Fruit fly (Drosophila melanogaster) S2 (cell line): Measurements from ENCODE around the gene CG5273.

Source experiments
- CG8478 ChIP-seq: fragments of >200 bp; optimal IDR thresholded peaks from 2 replicates; lab custom pipeline; 2018
- CTCF ChIP-seq, 2 experiments: fragments of >200 bp; optimal IDR thresholded peaks; 2 replicates each; lab custom pipeline; 2018

The CG5273 gene

dm6 chrX:758892-759621, at the start of gene CG5273:
CG5273 (plus strand) TSS chrX:759594.
- TF ChIP-seq CTCF (optimal IDR thresholded peaks at IDR 0.05; lab: Kevin White, UChicago) (peak; percentile 60 to 68), CG8478 (lab: Kevin White, UChicago) (no peak)

dm6 chrX:710914-711313, 48.5 kb upstream of the CG5273 start:
- no peak for TF ChIP-seq CTCF (optimal IDR thresholded peaks at IDR 0.05; lab: Kevin White, UChicago)
- TF ChIP-seq CG8478 (lab: Kevin White, UChicago) = no peak

DNA sequence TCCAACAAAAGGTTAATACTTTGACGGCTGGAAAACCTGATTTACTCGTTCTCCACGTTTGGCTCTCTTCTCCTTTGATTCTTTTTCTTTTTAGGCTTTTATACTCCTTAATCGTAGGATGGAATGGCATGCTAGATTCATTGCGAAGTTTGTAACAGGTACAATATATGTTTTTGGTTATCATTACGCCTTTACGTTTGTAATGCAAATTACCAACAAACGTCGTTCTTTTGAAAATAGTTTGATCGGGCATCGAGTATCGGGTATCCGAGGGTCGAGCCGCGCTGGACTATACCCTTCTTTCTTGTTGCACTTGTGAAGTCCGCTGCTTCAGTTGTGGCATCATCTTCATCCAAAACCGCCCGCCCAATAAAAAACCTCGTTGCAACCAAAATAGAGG, 47.5 kb upstream of the CG5273 start:
- TF ChIP-seq CG8478 (lab: Kevin White, UChicago) (no peak), CTCF (optimal IDR thresholded peaks at IDR 0.05; lab: Kevin White, UChicago) (no peak)

DNA sequence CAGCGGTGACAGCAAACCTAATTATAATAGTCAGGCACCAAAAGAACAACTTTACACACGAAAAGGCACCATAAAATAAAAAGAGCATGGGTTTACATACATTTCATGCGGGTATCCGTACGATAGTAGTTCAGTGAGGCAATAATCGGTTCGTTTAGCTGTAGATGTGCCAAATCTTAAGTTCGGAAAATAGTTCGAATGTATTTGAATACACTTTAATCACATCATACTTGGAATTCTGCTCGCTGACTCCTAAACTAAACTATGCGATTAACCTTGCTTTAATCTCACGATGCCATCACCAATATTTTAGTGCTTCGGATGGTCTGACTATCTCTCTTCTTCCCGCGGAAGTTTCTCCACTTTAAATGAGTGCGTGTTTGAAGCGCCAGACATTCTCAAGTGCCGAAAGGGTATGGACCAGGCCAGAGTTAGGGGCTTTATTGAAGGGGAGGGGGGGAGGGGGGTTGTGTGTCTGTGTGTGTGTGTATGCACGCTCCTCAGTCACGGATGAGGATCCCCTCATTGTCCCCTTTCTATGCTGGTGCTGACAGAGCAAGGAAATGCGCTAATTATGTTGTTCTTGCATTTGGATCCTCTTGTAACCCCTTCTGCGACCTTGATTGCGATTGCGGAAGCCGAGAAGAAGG, 46.0 kb upstream of the CG5273 start:
- TF ChIP-seq CG8478 (lab: Kevin White, UChicago) (no peak), CTCF (optimal IDR thresholded peaks at IDR 0.05; lab: Kevin White, UChicago) (no peak)

dm6 chrX:715383-715782, 44.0 kb upstream of the CG5273 start:
- TF ChIP-seq CG8478 (lab: Kevin White, UChicago) = no peak
- no peak for TF ChIP-seq CTCF (optimal IDR thresholded peaks at IDR 0.05; lab: Kevin White, UChicago)

- TF ChIP-seq CG8478 (lab: Kevin White, UChicago) (no peak), CTCF (optimal IDR thresholded peaks at IDR 0.05; lab: Kevin White, UChicago) (no peak)
Observed at dm6 chrX:717893-718292, 41.5 kb upstream of the CG5273 start.

dm6 chrX:718945-719344, 40.4 kb upstream of the CG5273 start:
- TF ChIP-seq CTCF (optimal IDR thresholded peaks at IDR 0.05; lab: Kevin White, UChicago) (no peak), CG8478 (lab: Kevin White, UChicago) (no peak)

DNA sequence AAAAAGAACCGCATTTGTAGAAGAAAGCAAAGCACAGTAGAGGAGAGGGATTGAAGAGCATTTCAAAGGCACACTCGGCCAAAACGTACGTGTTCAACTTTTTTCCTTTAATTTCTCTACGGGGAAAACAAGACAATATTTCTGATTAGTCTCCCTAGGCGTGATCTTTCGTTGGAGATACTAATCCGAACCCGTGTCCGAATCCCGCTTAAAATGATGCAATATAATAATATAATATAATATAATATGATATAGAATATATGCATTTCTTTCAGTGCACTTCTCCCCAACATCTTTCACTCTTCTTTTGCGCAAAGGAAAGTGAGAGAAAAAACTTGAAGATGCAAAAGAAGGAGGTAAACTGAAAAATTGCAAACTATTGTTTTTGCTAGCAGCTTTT, 34.9 kb upstream of the CG5273 start:
- TF ChIP-seq CTCF (optimal IDR thresholded peaks at IDR 0.05; lab: Kevin White, UChicago) = no peak
- no peak for TF ChIP-seq CG8478 (lab: Kevin White, UChicago)

- no peak for TF ChIP-seq CG8478 (lab: Kevin White, UChicago)
- TF ChIP-seq CTCF (optimal IDR thresholded peaks at IDR 0.05; lab: Kevin White, UChicago) = no peak
Observed at dm6 chrX:739621-740216, 19.7 kb upstream of the CG5273 start.

dm6 chrX:750047-750446, 9.3 kb upstream of the CG5273 start, which contains the start of gene CG5254:
CG5254 (plus strand) TSS chrX:750347.
- TF ChIP-seq CG8478 (lab: Kevin White, UChicago) = no peak
- no peak for TF ChIP-seq CTCF (optimal IDR thresholded peaks at IDR 0.05; lab: Kevin White, UChicago)

- TF ChIP-seq CTCF (optimal IDR thresholded peaks at IDR 0.05; lab: Kevin White, UChicago) (no peak), CG8478 (lab: Kevin White, UChicago) (no peak)
Observed at dm6 chrX:751201-751600, 8.2 kb upstream of the CG5273 start, which contains the start of gene CG13362. CG13362 (minus strand) TSS chrX:751301.

DNA sequence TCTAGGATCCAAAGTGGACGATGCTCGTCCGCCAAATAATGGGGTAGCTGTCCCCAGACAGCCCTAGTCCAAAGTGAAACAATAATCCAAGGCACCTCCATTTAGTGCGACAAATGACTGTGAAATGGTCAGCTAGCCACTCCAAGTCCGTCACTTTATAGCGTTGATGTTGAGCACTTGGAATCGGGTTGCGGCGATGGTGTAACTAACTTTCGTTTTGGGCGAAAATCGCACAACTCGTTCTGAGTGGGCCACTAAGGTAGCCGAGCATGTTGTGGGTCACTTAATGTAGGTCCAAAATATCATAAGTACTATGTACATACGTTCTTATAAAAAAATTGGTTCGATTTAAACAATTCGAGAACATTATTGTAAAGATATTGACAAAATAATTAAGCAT, 5.8 kb upstream of the CG5273 start, which contains the start of gene CG13361:
Gene CG13361 (minus strand): TSS at position 101 of the 400 bp plus-strand sequence.
- TF ChIP-seq CG8478 (lab: Kevin White, UChicago) (no peak), CTCF (optimal IDR thresholded peaks at IDR 0.05; lab: Kevin White, UChicago) (no peak)

DNA sequence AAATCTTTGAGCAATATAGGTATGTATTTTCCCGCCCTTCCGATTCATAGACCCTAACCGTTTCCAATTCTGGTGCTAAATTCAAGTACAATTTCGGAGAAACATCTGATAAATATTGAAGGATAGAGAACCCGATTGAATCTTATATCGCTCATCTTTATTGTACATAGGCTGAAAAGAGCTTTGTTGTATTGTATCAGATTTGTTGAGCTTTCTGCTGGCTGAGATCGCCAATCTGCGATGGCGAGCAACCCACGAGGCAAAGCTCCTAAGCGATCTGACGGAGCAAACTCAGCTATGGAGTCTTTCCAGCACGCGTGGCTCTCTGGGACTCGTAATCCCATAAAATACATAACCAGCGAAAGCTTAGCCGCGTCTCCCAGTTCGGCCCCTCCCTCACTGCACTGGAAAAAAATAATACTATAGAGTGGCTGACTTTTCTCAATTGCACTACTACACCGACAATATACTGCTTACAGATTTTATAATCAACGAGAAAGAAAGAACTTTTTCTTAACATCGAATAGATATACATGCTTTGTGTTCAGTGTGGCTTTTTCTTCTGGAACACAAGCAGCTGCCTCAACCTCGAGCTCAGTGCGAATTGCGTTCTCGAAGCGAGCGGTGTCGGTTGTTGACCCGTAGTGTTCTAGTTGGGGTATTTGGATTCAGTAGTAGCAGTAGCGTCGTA, 3.6 kb upstream of the CG5273 start:
- no peak for TF ChIP-seq CG8478 (lab: Kevin White, UChicago)
- TF ChIP-seq CTCF (optimal IDR thresholded peaks at IDR 0.05; lab: Kevin White, UChicago) = no peak

DNA sequence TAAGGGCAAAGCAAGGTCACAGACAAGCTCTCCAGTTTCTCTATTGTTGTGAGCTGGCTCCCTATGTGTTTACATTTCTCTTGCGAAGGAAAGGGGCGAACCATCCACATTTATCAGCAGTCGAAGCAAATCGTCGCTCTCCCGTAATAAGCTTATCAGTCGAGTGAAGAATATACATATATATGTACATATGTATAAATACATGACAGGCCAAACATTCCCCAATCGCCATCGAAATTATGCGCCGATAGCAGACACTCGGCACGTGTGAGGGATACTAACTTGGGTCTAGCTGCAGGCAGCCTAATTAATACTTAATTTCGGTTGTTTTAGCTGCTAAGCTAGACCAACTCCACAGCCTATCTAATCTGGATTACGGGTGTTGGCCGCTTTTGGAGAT, 2.5 kb upstream of the CG5273 start:
- TF ChIP-seq CTCF (optimal IDR thresholded peaks at IDR 0.05; lab: Kevin White, UChicago) (no peak), CG8478 (lab: Kevin White, UChicago) (no peak)
